Worm (Caenorhabditis elegans): ENCODE data around the gene enu-3.6.

The enu-3.6 gene

ce11 chrIII:10720170-10720569 is 30.1 kb upstream of the enu-3.6 start (continued):
- TF ChIP-seq ets-4 (GFP tag; optimal IDR thresholded peaks at IDR 0.05): peak; percentile 8
- TF ChIP-seq let-526 (GFP tag; IDR thresholded peaks at IDR 0.05): no peak
- no peak for TF ChIP-seq nhr-120 (GFP tag; IDR thresholded peaks at IDR 0.05)
- TF ChIP-seq snpc-1.3 (tag; optimal IDR thresholded peaks at IDR 0.05; ENCODE audit: insufficient read depth): no peak
- TF ChIP-seq cebp-1 (GFP tag; IDR thresholded peaks at IDR 0.05): peak; percentile 52; the same call in 1 of the 2 replicates
- TF ChIP-seq cebp-1 (tag; optimal IDR thresholded peaks at IDR 0.05): peak; percentile 84
- no peak for TF ChIP-seq nhr-90 (tag; optimal IDR thresholded peaks at IDR 0.05)
- 0 out of 2 replicates have a peak, but pooled peaks have one; percentile 32 for TF ChIP-seq ceh-100 (GFP tag; IDR thresholded peaks at IDR 0.05)
- TF ChIP-seq lir-1 (GFP tag; conservative IDR thresholded peaks at IDR 0.05): peak; percentile 41
- no peak for TF ChIP-seq ama-1 (optimal IDR thresholded peaks at IDR 0.05)
- no peak for TF ChIP-seq ama-1 (GFP tag; optimal IDR thresholded peaks at IDR 0.05)
- TF ChIP-seq D2030.7 (GFP tag; IDR thresholded peaks at IDR 0.05): no peak
- no peak for TF ChIP-seq ceh-79 (tag; optimal IDR thresholded peaks at IDR 0.05)
- TF ChIP-seq hmg-1.2 (GFP tag; IDR thresholded peaks at IDR 0.05): peak; percentile 92
- no peak for TF ChIP-seq nfya-2 (GFP tag; IDR thresholded peaks at IDR 0.05)
- peak; percentile 95 for TF ChIP-seq nhr-80 (tag; optimal IDR thresholded peaks at IDR 0.05)
- no peak for TF ChIP-seq T26A5.8 (tag; optimal IDR thresholded peaks at IDR 0.05)
- TF ChIP-seq ekl-4 (GFP tag; IDR thresholded peaks at IDR 0.05): peak; percentile 78
- peak; percentile 73 for TF ChIP-seq lin-26 (GFP tag; IDR thresholded peaks at IDR 0.05)
- TF ChIP-seq C17E4.6 (GFP tag; IDR thresholded peaks at IDR 0.05): no peak
- peak; percentile 36 for TF ChIP-seq lsl-1 (GFP tag; optimal IDR thresholded peaks at IDR 0.05)
- TF ChIP-seq ztf-18 (tag; optimal IDR thresholded peaks at IDR 0.05): peak; percentile 44
- no peak for TF ChIP-seq nhr-179 (tag; optimal IDR thresholded peaks at IDR 0.05)
- TF ChIP-seq bed-2 (GFP tag; IDR thresholded peaks at IDR 0.05): no peak
- no peak for TF ChIP-seq F22D6.2 (tag; optimal IDR thresholded peaks at IDR 0.05)
- no peak for TF ChIP-seq F39B2.1 (GFP tag; IDR thresholded peaks at IDR 0.05)
- peak; percentile 10 for TF ChIP-seq madf-10 (tag; optimal IDR thresholded peaks at IDR 0.05)
- peak; percentile 86 for TF ChIP-seq nfyb-1 (GFP tag; IDR thresholded peaks at IDR 0.05)
- TF ChIP-seq attf-5 (GFP tag; optimal IDR thresholded peaks at IDR 0.05): peak; percentile 81
- no peak for TF ChIP-seq snpc-4 (GFP tag; optimal IDR thresholded peaks at IDR 0.05)
- peak in 2 of 4 experiments; percentile 26 to 30 for TF ChIP-seq snpc-4 (tag; optimal IDR thresholded peaks at IDR 0.05)
- no peak for TF ChIP-seq lsy-27 (tag; optimal IDR thresholded peaks at IDR 0.05; ENCODE audit: borderline replicate concordance, insufficient read depth)
- TF ChIP-seq Y79H2A.3 (GFP tag; conservative IDR thresholded peaks at IDR 0.05): no peak
- no peak for TF ChIP-seq ceh-58 (GFP tag; IDR thresholded peaks at IDR 0.05)
- no peak for TF ChIP-seq cebp-2 (GFP tag; IDR thresholded peaks at IDR 0.05)
- TF ChIP-seq rcor-1 (GFP tag; IDR thresholded peaks at IDR 0.05): peak; percentile 68
- TF ChIP-seq Y56A3A.18 (GFP tag; IDR thresholded peaks at IDR 0.05): 0 out of 2 replicates have a peak, but pooled peaks have one; percentile 19
- TF ChIP-seq zim-3 (tag; optimal IDR thresholded peaks at IDR 0.05): no peak
- no peak for TF ChIP-seq attf-6 (GFP tag; IDR thresholded peaks at IDR 0.05)
- TF ChIP-seq lag-1 (GFP tag; IDR thresholded peaks at IDR 0.05): no peak
- TF ChIP-seq tlf-1 (GFP tag; optimal IDR thresholded peaks at IDR 0.05): peak; percentile 57
- TF ChIP-seq hlh-12 (tag; optimal IDR thresholded peaks at IDR 0.05): no peak
- no peak for TF ChIP-seq F10E7.11 (tag; optimal IDR thresholded peaks at IDR 0.05)
- peak; percentile 72 for TF ChIP-seq ceh-27 (GFP tag; optimal IDR thresholded peaks at IDR 0.05)
- TF ChIP-seq hrde-1 (tag; optimal IDR thresholded peaks at IDR 0.05; ENCODE audit: borderline replicate concordance): no peak
- TF ChIP-seq tbp1 (GFP tag; optimal IDR thresholded peaks at IDR 0.05): peak; percentile 58
- peak; percentile 42 for TF ChIP-seq ZK185.1 (tag; optimal IDR thresholded peaks at IDR 0.05; ENCODE audit: poor library complexity, severe bottlenecking)
- no peak for TF ChIP-seq Y53F4B.3 (GFP tag; IDR thresholded peaks at IDR 0.05)
- no peak for TF ChIP-seq F55B11.4 (tag; optimal IDR thresholded peaks at IDR 0.05; ENCODE audit: borderline replicate concordance, insufficient read depth)
- TF ChIP-seq ztf-6 (GFP tag; IDR thresholded peaks at IDR 0.05): no peak
